Fruit fly (Drosophila melanogaster) whole organism, pupa: Measurements from ENCODE around the gene CG14439.

Source experiments
- D1 ChIP-seq: fragments of 200-800 bp; sonication (Bioruptor generic); optimal IDR thresholded peaks from 2 replicates; lab custom pipeline; 2018; ENCODE audit warnings: missing biosample characterization, mild to moderate bottlenecking, missing genetic modification characterization, moderate library complexity
- Ets98B ChIP-seq: fragments of 200-800 bp; sonication (Bioruptor generic); IDR thresholded peaks from 2 replicates; pipeline ENCODE4 v1.3.6; 2022; ENCODE audit warnings: missing biosample characterization, missing genetic modification characterization

DNA sequence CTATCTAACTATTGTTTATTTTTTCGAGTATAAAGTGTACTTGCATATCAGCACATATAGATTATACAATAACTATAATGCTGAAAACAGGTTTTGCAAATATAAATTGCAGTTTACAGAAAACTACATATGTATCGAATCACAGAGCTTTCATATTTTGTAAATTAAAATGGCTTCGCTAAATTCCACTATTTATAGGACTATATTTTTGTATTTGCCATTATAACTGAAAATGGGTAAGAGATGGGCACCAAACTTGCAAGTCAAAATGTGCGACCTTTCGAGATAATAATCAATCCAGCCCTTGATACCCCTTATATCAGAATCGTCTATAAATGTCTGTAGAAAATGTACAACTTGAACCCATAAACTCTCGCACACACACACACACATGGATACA is 44.1 kb upstream of the CG14439 start:
- no peak for TF ChIP-seq Ets98B (GFP tag; lab: Robert Waterston, UW)
- no peak for TF ChIP-seq D1
